Worm (Caenorhabditis elegans) whole organism, midembryonic: ENCODE data around the gene nhr-158.

ENCODE experiments used
- cog-1 ChIP-seq: sonication (generic microtip); optimal IDR thresholded peaks from 2 replicates; lab custom pipeline; 2016; ENCODE audit warnings: missing genetic modification characterization, missing compliant biosample characterization
- ref-1 ChIP-seq: fragments of 200-800 bp; sonication (Bioruptor generic); conservative IDR thresholded peaks from 2 replicates; pipeline ENCODE4 v1.3.6; 2022; ENCODE audit warnings: missing genetic modification reagents, missing genetic modification characterization, missing compliant biosample characterization
- tab-1 ChIP-seq: fragments of 200-800 bp; sonication (Bioruptor generic); IDR thresholded peaks from 2 replicates; pipeline ENCODE4 v1.3.6; 2022; ENCODE audit warnings: missing genetic modification characterization, missing compliant biosample characterization

ce11 chrV:3878223-3878622, 4.3 kb upstream of the nhr-158 start, which contains the start of gene nhr-159:
- TF ChIP-seq cog-1 (no peak), tab-1 (GFP tag; lab: Robert Waterston, UW) (no peak), ref-1 (GFP tag; lab: Robert Waterston, UW) (no peak)
